1 fruit fly cellular context compared by ENCODE assay signal in the genomic region with DNA sequence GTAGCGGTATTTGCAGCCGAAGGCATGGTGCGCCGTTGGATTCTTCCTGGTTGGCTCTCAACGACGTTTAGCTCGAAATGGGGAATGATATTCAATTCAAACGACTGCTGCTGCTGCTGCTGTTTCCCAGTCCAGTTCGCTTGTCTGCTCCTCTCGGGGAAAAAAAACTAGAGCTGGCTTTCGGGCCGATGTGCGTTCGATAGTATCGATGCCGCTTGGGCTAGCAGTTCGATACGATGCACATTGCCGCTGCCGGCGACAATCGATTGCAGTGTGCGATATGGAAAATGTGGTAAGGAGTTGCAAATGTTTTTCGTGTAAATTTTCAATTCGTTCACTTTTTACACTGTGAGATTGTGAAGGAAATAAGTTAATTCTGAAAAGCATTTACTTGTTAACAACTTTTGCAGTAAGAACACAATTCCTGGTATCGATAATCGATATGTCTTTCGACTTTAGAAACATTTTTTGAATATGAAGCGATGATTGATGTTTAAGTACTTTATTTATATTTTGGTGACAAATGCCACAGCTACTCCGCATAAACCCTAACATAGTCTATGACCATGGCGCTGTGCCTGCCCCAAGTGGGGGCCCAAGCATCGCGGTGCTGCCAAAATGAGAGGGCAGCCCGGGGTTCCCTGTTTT.
TF ChIP-seq lines count a peak whose summit lies in the region.

Gene Capr, minus strand, starts transcription at position 339 of the 648 bp plus-strand sequence.

TF ChIP-seq in whole organism, embryonic, 481 proteins besides CTCF, POLR2A, EP300 and RAD21 (continued from another document and continues in another):
- TF ChIP-seq Adf1 (GFP tag; IDR thresholded peaks at IDR 0.05; lab: Robert Waterston, UW) (peak; percentile 65), twi (tag; optimal IDR thresholded peaks at IDR 0.05; lab: Kevin White, UChicago) (peak; percentile 30), CG8388 (GFP tag; optimal IDR thresholded peaks at IDR 0.05; lab: Kevin White, UChicago) (no peak), Rx (GFP tag; IDR thresholded peaks at IDR 0.05; lab: Robert Waterston, UW) (no peak), CG1602 (GFP tag; optimal IDR thresholded peaks at IDR 0.05; lab: Kevin White, UChicago) (peak; percentile 12), CG13123 (GFP tag; optimal IDR thresholded peaks at IDR 0.05; lab: Kevin White, UChicago) (no peak), Hey (tag; optimal IDR thresholded peaks at IDR 0.05; lab: Kevin White, UChicago) (no peak), pros (GFP tag; optimal IDR thresholded peaks at IDR 0.05; lab: Kevin White, UChicago) (no peak), vfl (GFP tag; optimal IDR thresholded peaks at IDR 0.05; lab: Kevin White, UChicago) (peak; percentile 27), CG14050 (GFP tag; IDR thresholded peaks at IDR 0.05; lab: Robert Waterston, UW) (no peak), CG6175 (GFP tag; IDR thresholded peaks at IDR 0.05; lab: Robert Waterston, UW) (no peak), Side (GFP tag; optimal IDR thresholded peaks at IDR 0.05; lab: Kevin White, UChicago) (peak; percentile 28), Oaz (GFP tag; IDR thresholded peaks at IDR 0.05; lab: Robert Waterston, UW) (no peak), CG2120 (GFP tag; optimal IDR thresholded peaks at IDR 0.05; lab: Kevin White, UChicago) (peak; percentile 24), pita (GFP tag; optimal IDR thresholded peaks at IDR 0.05; lab: Kevin White, UChicago) (no peak), CG10979 (tag; optimal IDR thresholded peaks at IDR 0.05; lab: Kevin White, UChicago) (no peak), Sox100B (GFP tag; optimal IDR thresholded peaks at IDR 0.05; lab: Kevin White, UChicago) (no peak), B-H1 (GFP tag; IDR thresholded peaks at IDR 0.05; lab: Robert Waterston, UW) (no peak), slbo (GFP tag; IDR thresholded peaks at IDR 0.05; lab: Robert Waterston, UW) (peak; percentile 57), Mad (GFP tag; optimal IDR thresholded peaks at IDR 0.05; lab: Kevin White, UChicago) (no peak), CG17568 (GFP tag; optimal IDR thresholded peaks at IDR 0.05; lab: Kevin White, UChicago) (no peak), Fer1 (GFP tag; optimal IDR thresholded peaks at IDR 0.05; lab: Kevin White, UChicago) (peak; percentile 5), CG14710 (tag; optimal IDR thresholded peaks at IDR 0.05; lab: Kevin White, UChicago) (peak; percentile 66), Camta (GFP tag; optimal IDR thresholded peaks at IDR 0.05; lab: Kevin White, UChicago) (peak; percentile 10), Usf (GFP tag; optimal IDR thresholded peaks at IDR 0.05; lab: Kevin White, UChicago) (no peak), caup (GFP tag; optimal IDR thresholded peaks at IDR 0.05; lab: Kevin White, UChicago; ENCODE audit: severe bottlenecking) (no peak), CHES-1-like (GFP tag; optimal IDR thresholded peaks at IDR 0.05; lab: Kevin White, UChicago) (peak; percentile 45), sima (GFP tag; optimal IDR thresholded peaks at IDR 0.05; lab: Kevin White, UChicago) (no peak), CG43689 (GFP tag; IDR thresholded peaks at IDR 0.05; lab: Robert Waterston, UW) (no peak), E2f1 (GFP tag; IDR thresholded peaks at IDR 0.05; lab: Robert Waterston, UW) (no peak), gsb (GFP tag; IDR thresholded peaks at IDR 0.05; lab: Robert Waterston, UW) (no peak), H15 (GFP tag; IDR thresholded peaks at IDR 0.05; lab: Robert Waterston, UW) (no peak), sr (GFP tag; IDR thresholded peaks at IDR 0.05; lab: Robert Waterston, UW) (no peak), C15 (GFP tag; IDR thresholded peaks at IDR 0.05; lab: Robert Waterston, UW) (no peak), kay (GFP tag; optimal IDR thresholded peaks at IDR 0.05; lab: Kevin White, UChicago) (no peak), CG10565 (GFP tag; optimal IDR thresholded peaks at IDR 0.05; lab: Kevin White, UChicago) (no peak), CG18011 (GFP tag; optimal IDR thresholded peaks at IDR 0.05; lab: Kevin White, UChicago) (peak; percentile 17), CG34224 (GFP tag; IDR thresholded peaks at IDR 0.05; lab: Robert Waterston, UW; ENCODE audit: partially characterized antibody) (peak; percentile 100), maf-S (GFP tag; optimal IDR thresholded peaks at IDR 0.05; lab: Kevin White, UChicago) (no peak), CG4820 (GFP tag; optimal IDR thresholded peaks at IDR 0.05; lab: Kevin White, UChicago) (peak; percentile 15), CG1529 (GFP tag; optimal IDR thresholded peaks at IDR 0.05; lab: Kevin White, UChicago) (no peak), D19B (GFP tag; optimal IDR thresholded peaks at IDR 0.05; lab: Kevin White, UChicago) (no peak), CG18599 (GFP tag; optimal IDR thresholded peaks at IDR 0.05; lab: Kevin White, UChicago) (no peak), CG2712 (tag; optimal IDR thresholded peaks at IDR 0.05; lab: Kevin White, UChicago) (peak; percentile 54), CG17829 (tag; optimal IDR thresholded peaks at IDR 0.05; lab: Kevin White, UChicago) (peak; percentile 58), prd (optimal IDR thresholded peaks at IDR 0.05; lab: Kevin White, UChicago) (no peak), prd (GFP tag; IDR thresholded peaks at IDR 0.05; lab: Robert Waterston, UW) (peak; percentile 6; the same call in 1 of the 3 replicates), btn (GFP tag; optimal IDR thresholded peaks at IDR 0.05; lab: Kevin White, UChicago) (no peak), pzg (GFP tag; optimal IDR thresholded peaks at IDR 0.05; lab: Kevin White, UChicago) (peak; percentile 93), sna (GFP tag; IDR thresholded peaks at IDR 0.05; lab: Robert Waterston, UW; ENCODE audit: partially characterized antibody) (peak; percentile 100), odd (GFP tag; optimal IDR thresholded peaks at IDR 0.05; lab: Kevin White, UChicago) (no peak), CG13624 (GFP tag; optimal IDR thresholded peaks at IDR 0.05; lab: Kevin White, UChicago) (peak; percentile 66), CkIIα-i1 (GFP tag; IDR thresholded peaks at IDR 0.05; lab: Robert Waterston, UW) (no peak), ATbp (GFP tag; optimal IDR thresholded peaks at IDR 0.05; lab: Kevin White, UChicago) (no peak), slou (GFP tag; optimal IDR thresholded peaks at IDR 0.05; lab: Kevin White, UChicago) (no peak), CG16863 (GFP tag; optimal IDR thresholded peaks at IDR 0.05; lab: Kevin White, UChicago) (no peak), hth (optimal IDR thresholded peaks at IDR 0.05; lab: Kevin White, UChicago) (no peak), CG10274 (GFP tag; optimal IDR thresholded peaks at IDR 0.05; lab: Kevin White, UChicago) (no peak), CG14014 (GFP tag; IDR thresholded peaks at IDR 0.05; lab: Robert Waterston, UW) (no peak), ase (GFP tag; IDR thresholded peaks at IDR 0.05; lab: Robert Waterston, UW) (no peak), Poxn (GFP tag; IDR thresholded peaks at IDR 0.05; lab: Robert Waterston, UW) (no peak), usp (GFP tag; optimal IDR thresholded peaks at IDR 0.05; lab: Kevin White, UChicago) (no peak), stwl (tag; optimal IDR thresholded peaks at IDR 0.05; lab: Kevin White, UChicago) (peak; percentile 89), MTF-1 (GFP tag; optimal IDR thresholded peaks at IDR 0.05; lab: Kevin White, UChicago; ENCODE audit: borderline replicate concordance) (no peak), CG5953 (GFP tag; IDR thresholded peaks at IDR 0.05; lab: Robert Waterston, UW) (no peak), CG6813 (GFP tag; optimal IDR thresholded peaks at IDR 0.05; lab: Kevin White, UChicago) (no peak), CG11696 (GFP tag; IDR thresholded peaks at IDR 0.05; lab: Robert Waterston, UW) (no peak), CG3065 (GFP tag; optimal IDR thresholded peaks at IDR 0.05; lab: Kevin White, UChicago) (no peak), CG15696 (tag; optimal IDR thresholded peaks at IDR 0.05; lab: Kevin White, UChicago) (no peak), Ptx1 (GFP tag; IDR thresholded peaks at IDR 0.05; lab: Robert Waterston, UW) (no peak), ac (GFP tag; optimal IDR thresholded peaks at IDR 0.05; lab: Kevin White, UChicago) (no peak), tna (GFP tag; IDR thresholded peaks at IDR 0.05; lab: Robert Waterston, UW; ENCODE audit: partially characterized antibody) (peak; percentile 100), Six4 (GFP tag; optimal IDR thresholded peaks at IDR 0.05; lab: Kevin White, UChicago) (no peak), phol (tag; optimal IDR thresholded peaks at IDR 0.05; lab: Kevin White, UChicago) (peak; percentile 55), gcm2 (GFP tag; optimal IDR thresholded peaks at IDR 0.05; lab: Kevin White, UChicago) (no peak), ftz-f1 (GFP tag; optimal IDR thresholded peaks at IDR 0.05; lab: Kevin White, UChicago) (peak; percentile 25), Fer3 (tag; optimal IDR thresholded peaks at IDR 0.05; lab: Kevin White, UChicago) (no peak), Dip2 (GFP tag; IDR thresholded peaks at IDR 0.05; lab: Robert Waterston, UW) (no peak), Hr51 (GFP tag; optimal IDR thresholded peaks at IDR 0.05; lab: Kevin White, UChicago) (peak in 1 of 2 experiments; percentile 44), grau (tag; optimal IDR thresholded peaks at IDR 0.05; lab: Kevin White, UChicago) (peak; percentile 30), Rfx (GFP tag; IDR thresholded peaks at IDR 0.05; lab: Robert Waterston, UW) (peak; percentile 71), CG1647 (GFP tag; optimal IDR thresholded peaks at IDR 0.05; lab: Kevin White, UChicago) (peak; percentile 28), CG18476 (GFP tag; optimal IDR thresholded peaks at IDR 0.05; lab: Kevin White, UChicago) (no peak), CG10543 (GFP tag; optimal IDR thresholded peaks at IDR 0.05; lab: Kevin White, UChicago) (peak; percentile 36), CG2202 (tag; optimal IDR thresholded peaks at IDR 0.05; lab: Kevin White, UChicago) (peak; percentile 3), CG16779 (GFP tag; IDR thresholded peaks at IDR 0.05; lab: Robert Waterston, UW) (peak; percentile 45; the same call in 1 of the 2 replicates), CG4404 (GFP tag; IDR thresholded peaks at IDR 0.05; lab: Robert Waterston, UW) (no peak), CG3407 (GFP tag; optimal IDR thresholded peaks at IDR 0.05; lab: Kevin White, UChicago) (no peak), ci (GFP tag; IDR thresholded peaks at IDR 0.05; lab: Robert Waterston, UW) (peak; percentile 56; the same call in 1 of the 3 replicates), PHDP (tag; optimal IDR thresholded peaks at IDR 0.05; lab: Kevin White, UChicago) (peak; percentile 9), Oli (tag; optimal IDR thresholded peaks at IDR 0.05; lab: Kevin White, UChicago) (no peak), Ets97D (GFP tag; optimal IDR thresholded peaks at IDR 0.05; lab: Kevin White, UChicago) (peak; percentile 69), Gug (GFP tag; IDR thresholded peaks at IDR 0.05; lab: Robert Waterston, UW) (peak; percentile 77; the same call in 3 of the 4 replicates), Nf-YC (tag; optimal IDR thresholded peaks at IDR 0.05; lab: Kevin White, UChicago) (peak; percentile 6), CG32767 (GFP tag; IDR thresholded peaks at IDR 0.05; lab: Robert Waterston, UW) (no peak), org-1 (GFP tag; optimal IDR thresholded peaks at IDR 0.05; lab: Kevin White, UChicago) (no peak), CG9727 (GFP tag; optimal IDR thresholded peaks at IDR 0.05; lab: Kevin White, UChicago) (no peak), fd3F (GFP tag; optimal IDR thresholded peaks at IDR 0.05; lab: Kevin White, UChicago) (no peak), CG30431 (GFP tag; optimal IDR thresholded peaks at IDR 0.05; lab: Kevin White, UChicago) (no peak), dm (GFP tag; optimal IDR thresholded peaks at IDR 0.05; lab: Kevin White, UChicago) (peak; percentile 79), CG7556 (GFP tag; optimal IDR thresholded peaks at IDR 0.05; lab: Kevin White, UChicago) (no peak), CG7372 (GFP tag; IDR thresholded peaks at IDR 0.05; lab: Robert Waterston, UW) (no peak), salm (tag; optimal IDR thresholded peaks at IDR 0.05; lab: Kevin White, UChicago) (no peak), ab (GFP tag; optimal IDR thresholded peaks at IDR 0.05; lab: Kevin White, UChicago) (no peak), Dfd (GFP tag; optimal IDR thresholded peaks at IDR 0.05; lab: Kevin White, UChicago) (peak in 1 of 2 experiments; percentile 63), CG5245 (GFP tag; optimal IDR thresholded peaks at IDR 0.05; lab: Kevin White, UChicago) (peak; percentile 5), CG9609 (GFP tag; optimal IDR thresholded peaks at IDR 0.05; lab: Kevin White, UChicago) (no peak), jumu (GFP tag; optimal IDR thresholded peaks at IDR 0.05; lab: Kevin White, UChicago) (peak; percentile 38), CG11723 (GFP tag; optimal IDR thresholded peaks at IDR 0.05; lab: Kevin White, UChicago) (no peak), Aef1 (GFP tag; IDR thresholded peaks at IDR 0.05; lab: Robert Waterston, UW) (0 out of 3 replicates have a peak, but pooled peaks have one; percentile 14), Kr (GFP tag; optimal IDR thresholded peaks at IDR 0.05; lab: Kevin White, UChicago) (no peak), Hr78 (GFP tag; optimal IDR thresholded peaks at IDR 0.05; lab: Kevin White, UChicago) (no peak), CG4730 (GFP tag; IDR thresholded peaks at IDR 0.05; lab: Robert Waterston, UW) (no peak), lmd (GFP tag; IDR thresholded peaks at IDR 0.05; lab: Robert Waterston, UW) (peak; percentile 25; the same call in 1 of the 2 replicates), CG7786 (GFP tag; optimal IDR thresholded peaks at IDR 0.05; lab: Kevin White, UChicago) (peak; percentile 29), lbe (GFP tag; optimal IDR thresholded peaks at IDR 0.05; lab: Kevin White, UChicago) (peak; percentile 54), en (GFP tag; optimal IDR thresholded peaks at IDR 0.05; lab: Kevin White, UChicago) (no peak), CG4617 (GFP tag; optimal IDR thresholded peaks at IDR 0.05; lab: Kevin White, UChicago; ENCODE audit: borderline replicate concordance) (peak; percentile 37), CG11093 (GFP tag; IDR thresholded peaks at IDR 0.05; lab: Robert Waterston, UW) (no peak), fd96Cb (tag; optimal IDR thresholded peaks at IDR 0.05; lab: Kevin White, UChicago) (no peak), ato (GFP tag; IDR thresholded peaks at IDR 0.05; lab: Robert Waterston, UW; ENCODE audit: partially characterized antibody) (peak; percentile 100), exex (tag; optimal IDR thresholded peaks at IDR 0.05; lab: Kevin White, UChicago) (no peak), Optix (GFP tag; IDR thresholded peaks at IDR 0.05; lab: Robert Waterston, UW) (0 out of 3 replicates have a peak, but pooled peaks have one; percentile 7), Bgb (GFP tag; IDR thresholded peaks at IDR 0.05; lab: Robert Waterston, UW; ENCODE audit: partially characterized antibody) (peak; percentile 100), Sox102F (GFP tag; optimal IDR thresholded peaks at IDR 0.05; lab: Kevin White, UChicago) (no peak), CG12071 (GFP tag; optimal IDR thresholded peaks at IDR 0.05; lab: Kevin White, UChicago) (no peak), CG10654 (GFP tag; optimal IDR thresholded peaks at IDR 0.05; lab: Kevin White, UChicago) (no peak)
